Fruit fly (Drosophila melanogaster) whole organism, embryonic: Measurements from ENCODE around the gene CG4467.

ENCODE experiments used
- Atf6 ChIP-seq: fragments of 200-800 bp; sonication (Bioruptor generic); IDR thresholded peaks from 2 replicates; pipeline ENCODE4 v1.3.6; 2022; ENCODE audit warnings: missing biosample characterization, missing genetic modification characterization
- Bdp1 ChIP-seq: fragments of 200-800 bp; sonication (Bioruptor generic); optimal IDR thresholded peaks from 3 replicates; lab custom pipeline; 2016; ENCODE audit warnings: missing biosample characterization, missing genetic modification characterization
- CG10274 ChIP-seq: fragments of 200-800 bp; sonication (Bioruptor generic); optimal IDR thresholded peaks from 3 replicates; lab custom pipeline; 2017; ENCODE audit warnings: missing biosample characterization, mild to moderate bottlenecking, missing genetic modification characterization
- CG11093 ChIP-seq: fragments of 200-800 bp; sonication (Bioruptor generic); IDR thresholded peaks from 3 replicates; pipeline ENCODE4 v1.3.6; 2022; ENCODE audit warnings: missing biosample characterization, missing genetic modification characterization
- CG12071 ChIP-seq: fragments of 200-800 bp; sonication (Bioruptor generic); optimal IDR thresholded peaks from 3 replicates; lab custom pipeline; 2018; ENCODE audit warnings: missing biosample characterization, mild to moderate bottlenecking, missing genetic modification characterization
- CG14441 ChIP-seq: fragments of 200-800 bp; sonication (Bioruptor generic); IDR thresholded peaks from 2 replicates; pipeline ENCODE4 v1.3.6; 2022; ENCODE audit warnings: missing biosample characterization, missing genetic modification characterization
- CG15011 ChIP-seq: fragments of 200-800 bp; sonication (Bioruptor generic); optimal IDR thresholded peaks from 3 replicates; lab custom pipeline; 2018; ENCODE audit warnings: missing biosample characterization, mild to moderate bottlenecking, missing genetic modification characterization
- CG15601 ChIP-seq: fragments of 200-800 bp; sonication (Bioruptor generic); optimal IDR thresholded peaks from 3 replicates; lab custom pipeline; 2019; ENCODE audit warnings: missing biosample characterization, mild to moderate bottlenecking, missing genetic modification characterization, moderate library complexity
- CG17612 ChIP-seq: fragments of 200-800 bp; sonication (Bioruptor generic); IDR thresholded peaks from 2 replicates; pipeline ENCODE4 v1.3.6; 2022; ENCODE audit warnings: missing biosample characterization, missing genetic modification characterization
- CG18599 ChIP-seq: fragments of 200-800 bp; sonication (Bioruptor generic); optimal IDR thresholded peaks from 3 replicates; lab custom pipeline; 2017; ENCODE audit warnings: missing biosample characterization, missing genetic modification characterization, mild to moderate bottlenecking, moderate library complexity, missing genetic modification reagents
- CG31388 ChIP-seq: fragments of 200-800 bp; sonication (Bioruptor generic); optimal IDR thresholded peaks from 2 replicates; lab custom pipeline; 2016; ENCODE audit warnings: missing biosample characterization, missing genetic modification characterization
- CG32767 ChIP-seq: fragments of 200-800 bp; sonication (Bioruptor generic); IDR thresholded peaks from 2 replicates; pipeline ENCODE4 v1.3.6; 2022; ENCODE audit warnings: missing biosample characterization, missing genetic modification characterization
- CG5180 ChIP-seq: fragments of 200-800 bp; sonication (Bioruptor generic); optimal IDR thresholded peaks from 3 replicates; lab custom pipeline; 2017; ENCODE audit warnings: missing biosample characterization, missing genetic modification characterization, mild to moderate bottlenecking, moderate library complexity, missing genetic modification reagents
- CG7556 ChIP-seq: fragments of 200-800 bp; sonication (Bioruptor generic); optimal IDR thresholded peaks from 2 replicates; lab custom pipeline; 2017; ENCODE audit warnings: missing biosample characterization, mild to moderate bottlenecking, missing genetic modification characterization
- CG8765 ChIP-seq: fragments of 200-800 bp; sonication (Bioruptor generic); IDR thresholded peaks from 2 replicates; pipeline ENCODE4 v1.3.6; 2022; ENCODE audit warnings: missing biosample characterization, missing genetic modification characterization
- CG9215 ChIP-seq: fragments of 200-800 bp; sonication (Bioruptor generic); IDR thresholded peaks from 2 replicates; pipeline ENCODE4 v1.3.6; 2022; ENCODE audit warnings: missing biosample characterization, missing genetic modification characterization
- Doc3 ChIP-seq: fragments of 200-800 bp; sonication (Bioruptor generic); IDR thresholded peaks from 3 replicates; pipeline ENCODE4 v1.3.6; 2022; ENCODE audit warnings: missing biosample characterization, missing genetic modification characterization; ENCODE audit not compliant: partially characterized antibody
- HHEX ChIP-seq: fragments of 200-800 bp; sonication (Bioruptor generic); optimal IDR thresholded peaks from 3 replicates; lab custom pipeline; 2017; ENCODE audit warnings: missing biosample characterization, mild to moderate bottlenecking, missing genetic modification characterization, missing genetic modification reagents
- HLH4C ChIP-seq: fragments of 200-800 bp; sonication (Bioruptor generic); IDR thresholded peaks from 3 replicates; pipeline ENCODE4 v1.3.6; 2022; ENCODE audit warnings: missing biosample characterization, missing genetic modification characterization; ENCODE audit not compliant: partially characterized antibody
- Myb ChIP-seq: fragments of 200-800 bp; sonication (Bioruptor generic); optimal IDR thresholded peaks from 2 replicates; lab custom pipeline; 2016; ENCODE audit warnings: missing biosample characterization, missing genetic modification characterization
- NC2α ChIP-seq: fragments of 200-800 bp; sonication (Bioruptor generic); optimal IDR thresholded peaks from 2 replicates; lab custom pipeline; 2016; ENCODE audit warnings: missing biosample characterization, missing genetic modification characterization
- Ptx1 ChIP-seq: fragments of 200-800 bp; sonication (Bioruptor generic); IDR thresholded peaks from 2 replicates; pipeline ENCODE4 v1.3.6; 2022; ENCODE audit warnings: missing biosample characterization, missing genetic modification characterization
- Side ChIP-seq: fragments of 200-800 bp; sonication (Bioruptor generic); optimal IDR thresholded peaks from 2 replicates; lab custom pipeline; 2016; ENCODE audit warnings: missing biosample characterization, missing genetic modification characterization
- Sin3A ChIP-seq: fragments of >200 bp; optimal IDR thresholded peaks from 2 replicates; lab custom pipeline; 2018
- Sry-β ChIP-seq: fragments of 200-800 bp; sonication (Bioruptor generic); optimal IDR thresholded peaks from 2 replicates; lab custom pipeline; 2018; ENCODE audit warnings: missing biosample characterization, mild to moderate bottlenecking, missing genetic modification characterization, moderate library complexity
- TFAM ChIP-seq: fragments of 200-800 bp; sonication (Bioruptor generic); optimal IDR thresholded peaks from 2 replicates; lab custom pipeline; 2017; ENCODE audit warnings: missing biosample characterization, missing genetic modification characterization, inconsistent platforms
- bigmax ChIP-seq: fragments of 200-800 bp; sonication (Bioruptor generic); optimal IDR thresholded peaks from 2 replicates; lab custom pipeline; 2018; ENCODE audit warnings: missing biosample characterization, mild to moderate bottlenecking, missing genetic modification characterization
- chinmo ChIP-seq: fragments of 200-800 bp; sonication (Bioruptor generic); IDR thresholded peaks from 4 replicates; pipeline ENCODE4 v1.3.6; 2022; ENCODE audit warnings: missing biosample characterization, missing genetic modification characterization; ENCODE audit not compliant: partially characterized antibody
- cwo ChIP-seq: fragments of 200-800 bp; sonication (Bioruptor generic); optimal IDR thresholded peaks from 3 replicates; lab custom pipeline; 2017; ENCODE audit warnings: missing biosample characterization, missing genetic modification characterization, mild to moderate bottlenecking, moderate library complexity, missing genetic modification reagents
- dimm ChIP-seq: fragments of 200-800 bp; sonication (Bioruptor generic); IDR thresholded peaks from 2 replicates; pipeline ENCODE4 v1.3.6; 2022; ENCODE audit warnings: missing biosample characterization, missing genetic modification characterization
- dmrt99B ChIP-seq: fragments of 200-800 bp; sonication (Bioruptor generic); optimal IDR thresholded peaks from 2 replicates; lab custom pipeline; 2018; ENCODE audit warnings: missing biosample characterization, mild to moderate bottlenecking, missing genetic modification characterization, moderate library complexity
- dysf ChIP-seq: fragments of 200-800 bp; sonication (Bioruptor generic); IDR thresholded peaks from 3 replicates; pipeline ENCODE4 v1.3.6; 2022; ENCODE audit warnings: missing biosample characterization, missing genetic modification characterization
- ems ChIP-seq: fragments of 200-800 bp; sonication (Bioruptor generic); optimal IDR thresholded peaks from 3 replicates; lab custom pipeline; 2016; ENCODE audit warnings: missing biosample characterization, missing genetic modification characterization
- grau ChIP-seq: fragments of 200-800 bp; optimal IDR thresholded peaks from 3 replicates; lab custom pipeline; 2019; ENCODE audit warnings: missing biosample characterization, mild to moderate bottlenecking, missing genetic modification characterization, moderate library complexity
- gro ChIP-seq: fragments of 200-800 bp; sonication (Bioruptor generic); optimal IDR thresholded peaks from 2 replicates; lab custom pipeline; 2016; ENCODE audit warnings: missing biosample characterization, missing genetic modification characterization
- gsb ChIP-seq: fragments of 200-800 bp; sonication (Bioruptor generic); IDR thresholded peaks from 2 replicates; pipeline ENCODE4 v1.3.6; 2022; ENCODE audit warnings: missing biosample characterization, missing genetic modification characterization
- lab ChIP-seq: fragments of 200-800 bp; sonication (Bioruptor generic); optimal IDR thresholded peaks from 3 replicates; lab custom pipeline; 2017; ENCODE audit warnings: missing biosample characterization, missing genetic modification characterization, mild to moderate bottlenecking, moderate library complexity, missing genetic modification reagents
- lbe ChIP-seq: fragments of 200-800 bp; sonication (Bioruptor generic); optimal IDR thresholded peaks from 2 replicates; lab custom pipeline; 2016; ENCODE audit warnings: missing biosample characterization, mild to moderate bottlenecking, missing genetic modification characterization
- lilli ChIP-seq: fragments of 200-800 bp; sonication (Bioruptor generic); optimal IDR thresholded peaks from 3 replicates; lab custom pipeline; 2016; ENCODE audit warnings: missing biosample characterization, missing genetic modification characterization
- maf-S ChIP-seq: fragments of 200-800 bp; sonication (Bioruptor generic); optimal IDR thresholded peaks from 2 replicates; lab custom pipeline; 2016; ENCODE audit warnings: missing biosample characterization, missing genetic modification characterization
- p53 ChIP-seq: fragments of 200-800 bp; sonication (Bioruptor generic); optimal IDR thresholded peaks from 2 replicates; lab custom pipeline; 2016; ENCODE audit warnings: missing biosample characterization, missing genetic modification characterization
- sens ChIP-seq: fragments of 200-800 bp; sonication (Bioruptor generic); peaks from one replicate; lab custom pipeline; 2016; ENCODE audit warnings: missing biosample characterization, missing genetic modification characterization
- slbo ChIP-seq: fragments of 200-800 bp; sonication (Bioruptor generic); IDR thresholded peaks from 2 replicates; pipeline ENCODE4 v1.3.6; 2022; ENCODE audit warnings: missing biosample characterization, missing genetic modification characterization
- so ChIP-seq: fragments of 200-800 bp; sonication (Bioruptor generic); IDR thresholded peaks from 3 replicates; pipeline ENCODE4 v1.3.6; 2022; ENCODE audit warnings: missing biosample characterization, missing genetic modification characterization
- tll ChIP-seq, 2 experiments: fragments of 200-800 bp in 1 of 2; fragments of >200 bp in 1 of 2; sonication (Bioruptor generic) in 1 of 2; optimal IDR thresholded peaks; 2 replicates each; lab custom pipeline; 2017 to 2019; ENCODE audit warnings: missing biosample characterization in 2 of 2, missing genetic modification characterization in 2 of 2, mild to moderate bottlenecking in 1 of 2, moderate library complexity in 1 of 2
- trem ChIP-seq: fragments of 200-800 bp; optimal IDR thresholded peaks from 3 replicates; lab custom pipeline; 2019; ENCODE audit warnings: missing biosample characterization, mild to moderate bottlenecking, missing genetic modification characterization, moderate library complexity
- trh ChIP-seq: fragments of 200-800 bp; sonication (Bioruptor generic); optimal IDR thresholded peaks from 2 replicates; lab custom pipeline; 2016; ENCODE audit warnings: missing biosample characterization, missing genetic modification characterization
- wdn ChIP-seq: fragments of 200-800 bp; sonication (Bioruptor generic); IDR thresholded peaks from 2 replicates; pipeline ENCODE4 v1.3.6; 2022; ENCODE audit warnings: missing biosample characterization, missing genetic modification characterization
- wor ChIP-seq: fragments of 200-800 bp; sonication (Bioruptor generic); IDR thresholded peaks from 2 replicates; pipeline ENCODE4 v1.3.6; 2022; ENCODE audit warnings: missing biosample characterization, missing genetic modification characterization
- zfh1 ChIP-seq: fragments of 200-800 bp; sonication (Bioruptor generic); IDR thresholded peaks from 3 replicates; pipeline ENCODE4 v1.3.6; 2022; ENCODE audit warnings: missing biosample characterization, missing genetic modification characterization
- zfh2 ChIP-seq: fragments of 200-800 bp; sonication (Bioruptor generic); optimal IDR thresholded peaks from 2 replicates; lab custom pipeline; 2016; ENCODE audit warnings: missing biosample characterization, missing genetic modification characterization

The CG4467 gene

DNA sequence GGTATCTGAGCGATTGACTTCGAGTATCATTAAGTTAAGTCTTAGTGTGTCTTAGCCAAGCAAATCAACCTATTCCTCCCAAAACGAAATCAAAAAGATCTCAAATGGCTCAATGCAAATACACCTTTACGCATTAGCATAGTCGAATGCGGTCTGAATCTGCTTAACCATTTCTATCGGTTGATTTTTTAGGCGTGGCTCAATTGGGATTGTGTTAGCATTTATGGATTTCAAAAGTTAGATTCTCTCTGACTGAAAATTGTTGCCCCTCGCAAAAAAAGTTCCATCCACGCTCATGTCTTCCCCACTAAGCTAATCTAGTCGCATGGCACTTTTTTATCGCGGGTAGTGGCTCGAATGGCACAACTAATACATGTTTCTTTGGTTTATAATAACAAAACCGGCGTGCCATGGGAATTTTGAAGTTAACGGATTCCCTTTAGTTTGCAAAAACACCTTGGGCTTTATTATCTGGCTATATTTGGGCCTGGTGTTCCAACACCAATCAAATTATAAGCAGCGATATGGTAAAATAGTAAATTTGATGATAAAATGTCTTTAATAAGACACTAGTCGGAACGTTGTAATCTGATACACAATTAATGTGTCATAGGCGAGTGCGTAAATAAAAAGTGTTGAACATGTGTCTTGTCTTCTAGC is 20.0 kb downstream of the CG4467 start (continued):
- TF ChIP-seq gsb (GFP tag; lab: Robert Waterston, UW): no peak
- TF ChIP-seq dmrt99B (tag; lab: Kevin White, UChicago): no peak
- TF ChIP-seq maf-S (GFP tag; lab: Kevin White, UChicago): no peak
- no peak for TF ChIP-seq Sin3A
- TF ChIP-seq dimm (GFP tag; lab: Robert Waterston, UW): no peak
- no peak for TF ChIP-seq CG32767 (GFP tag; lab: Robert Waterston, UW)
- no peak for TF ChIP-seq so (GFP tag; lab: Robert Waterston, UW)
- TF ChIP-seq gro (GFP tag; lab: Kevin White, UChicago): peak; percentile 54
- TF ChIP-seq dysf (GFP tag; lab: Robert Waterston, UW): peak; percentile 36; the same call in 2 of the 3 replicates
- no peak for TF ChIP-seq Sry-β
- TF ChIP-seq CG17612: no peak
- no peak for TF ChIP-seq sens (GFP tag; lab: Kevin White, UChicago)
- no peak for TF ChIP-seq Ptx1 (GFP tag; lab: Robert Waterston, UW)
- TF ChIP-seq bigmax (GFP tag; lab: Kevin White, UChicago): no peak
- TF ChIP-seq cwo (GFP tag; lab: Kevin White, UChicago): peak; percentile 59
- no peak for TF ChIP-seq trem
- no peak for TF ChIP-seq NC2α
- TF ChIP-seq wdn: 0 out of 2 replicates have a peak, but pooled peaks have one; percentile 8
- no peak for TF ChIP-seq CG12071 (GFP tag; lab: Kevin White, UChicago)
- no peak for TF ChIP-seq wor
- TF ChIP-seq zfh1 (GFP tag; lab: Robert Waterston, UW): no peak
- no peak for TF ChIP-seq grau (tag; lab: Kevin White, UChicago)
- TF ChIP-seq CG10274 (GFP tag; lab: Kevin White, UChicago): no peak
- peak; percentile 68 for TF ChIP-seq zfh2 (GFP tag; lab: Kevin White, UChicago)
- TF ChIP-seq lilli (GFP tag; lab: Kevin White, UChicago): peak; percentile 54
- TF ChIP-seq CG15601 (tag; lab: Kevin White, UChicago): no peak
- TF ChIP-seq HHEX: peak; percentile 33
- peak; percentile 61 for TF ChIP-seq lab
- no peak for TF ChIP-seq CG8765 (GFP tag; lab: Robert Waterston, UW)
- TF ChIP-seq CG31388 (GFP tag; lab: Kevin White, UChicago): no peak
- TF ChIP-seq CG14441 (GFP tag; lab: Robert Waterston, UW): 0 out of 2 replicates have a peak, but pooled peaks have one; percentile 7
- peak; percentile 37 for TF ChIP-seq Side (GFP tag; lab: Kevin White, UChicago)
- TF ChIP-seq Atf6 (GFP tag; lab: Robert Waterston, UW): peak; percentile 44; the same call in 1 of the 2 replicates
- no peak for TF ChIP-seq HLH4C (GFP tag; lab: Robert Waterston, UW)
- no peak for TF ChIP-seq CG5180
- TF ChIP-seq slbo (GFP tag; lab: Robert Waterston, UW): peak; percentile 61
- 0 out of 4 replicates have a peak, but pooled peaks have one; percentile 76 for TF ChIP-seq chinmo (GFP tag; lab: Robert Waterston, UW)
- TF ChIP-seq Doc3: no peak
- no peak for TF ChIP-seq trh
- TF ChIP-seq CG11093 (GFP tag; lab: Robert Waterston, UW): no peak
- TF ChIP-seq tll (GFP tag; optimal IDR thresholded peaks at IDR 0.05; lab: Kevin White, UChicago): no peak
- TF ChIP-seq ems (GFP tag; lab: Kevin White, UChicago): no peak
- TF ChIP-seq CG15011 (GFP tag; lab: Kevin White, UChicago): no peak
- no peak for TF ChIP-seq TFAM (GFP tag; lab: Kevin White, UChicago)
- TF ChIP-seq Bdp1: no peak
- peak; percentile 36 for TF ChIP-seq Myb (GFP tag; lab: Kevin White, UChicago)
- no peak for TF ChIP-seq CG7556 (GFP tag; lab: Kevin White, UChicago)
- peak; percentile 74 for TF ChIP-seq CG18599
- TF ChIP-seq lbe (GFP tag; lab: Kevin White, UChicago): no peak
- 0 out of 2 replicates have a peak, but pooled peaks have one; percentile 39 for TF ChIP-seq CG9215 (GFP tag; lab: Robert Waterston, UW)
- TF ChIP-seq p53 (GFP tag; lab: Kevin White, UChicago): no peak
